Fruit fly (Drosophila melanogaster): ENCODE measurements around the gene CG32579.

Gene CG32579

DNA sequence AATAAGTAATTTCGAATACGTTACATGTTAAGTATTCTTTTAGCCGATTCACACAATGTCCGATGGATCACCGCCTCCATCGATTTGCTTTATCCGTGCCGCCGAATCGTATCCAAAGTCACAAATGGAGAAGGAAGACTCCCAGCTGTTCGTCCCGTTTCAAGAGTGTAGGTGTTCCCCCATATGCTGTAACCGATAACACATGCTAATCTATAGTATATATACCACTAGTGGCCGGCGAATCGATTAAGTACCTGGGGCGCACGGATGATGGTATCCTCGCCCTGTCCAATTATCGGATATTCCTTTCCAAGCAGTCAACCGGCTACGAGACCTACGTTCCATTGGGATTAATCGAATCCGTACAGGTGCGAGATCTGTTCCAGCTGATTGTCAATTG lies 25.5 kb upstream of the CG32579 start, which contains the start of gene ERp44:
Gene ERp44, minus strand, starts transcription at position 101 of the 400 bp plus-strand sequence.
- TF ChIP-seq CG10669 (GFP tag; optimal IDR thresholded peaks at IDR 0.05) (no peak), Smox (GFP tag; optimal IDR thresholded peaks at IDR 0.05) (no peak), fkh (GFP tag; optimal IDR thresholded peaks at IDR 0.05) (no peak), CG3919 (GFP tag; optimal IDR thresholded peaks at IDR 0.05) (no peak), Met (GFP tag; optimal IDR thresholded peaks at IDR 0.05) (no peak)

DNA sequence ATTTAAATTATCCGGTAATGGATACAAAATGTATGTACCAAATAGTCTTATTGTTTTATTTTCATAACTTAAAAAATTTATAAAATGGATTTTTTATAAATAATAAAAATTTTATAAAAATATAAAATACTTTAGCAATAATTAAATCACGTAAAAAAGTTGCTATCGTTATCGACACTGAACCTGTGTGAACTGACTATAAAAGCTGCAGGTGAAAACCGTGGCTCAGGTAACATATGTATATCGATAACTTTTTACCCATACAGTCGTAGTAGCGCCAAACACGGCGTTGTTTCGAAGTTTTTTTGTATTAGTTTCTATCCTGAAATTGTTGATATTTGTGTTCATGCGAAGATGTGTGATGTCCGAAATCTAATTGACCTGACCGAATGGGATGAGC lies 19.4 kb upstream of the CG32579 start, which contains the start of gene CG3679:
Gene CG3679, plus strand, starts transcription at position 235 of the 400 bp plus-strand sequence.
- TF ChIP-seq CG32006 (GFP tag; optimal IDR thresholded peaks at IDR 0.05) (no peak), CG3032 (tag; optimal IDR thresholded peaks at IDR 0.05) (peak; percentile 7)

DNA sequence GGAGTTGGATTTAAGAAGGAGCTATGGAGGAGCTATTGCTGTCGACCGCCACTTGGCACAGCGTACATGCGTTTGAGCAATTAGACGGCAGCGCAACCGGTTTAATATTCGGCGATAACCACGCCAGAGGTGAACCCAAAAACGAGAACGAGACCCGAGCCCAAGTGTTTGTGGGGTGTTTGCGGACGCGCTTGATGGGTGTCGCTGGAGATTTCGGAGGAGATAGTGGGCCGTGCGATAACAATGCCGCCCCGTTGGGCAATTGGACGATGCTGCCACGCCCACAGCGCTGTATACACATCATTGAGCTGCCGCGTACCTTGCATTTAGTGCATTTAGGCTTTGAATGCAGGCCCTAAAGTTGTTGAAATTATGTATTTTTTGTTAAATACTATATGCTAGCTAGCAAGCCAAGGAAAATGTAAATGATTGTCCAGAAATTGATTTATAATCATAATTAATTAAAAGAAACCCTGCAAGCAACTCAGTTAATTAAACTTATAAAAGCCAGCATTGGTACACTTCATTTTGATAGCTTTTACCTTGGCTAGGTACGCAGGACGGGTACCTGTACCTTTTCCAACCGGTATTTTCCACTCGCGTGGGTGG lies 14.7 kb upstream of the CG32579 start, which contains the start of gene Had1:
Gene Had1, minus strand, starts transcription at position 358 of the 609 bp plus-strand sequence.
- TF ChIP-seq Eip78C (GFP tag) (peak; percentile 8), CG3032 (tag; optimal IDR thresholded peaks at IDR 0.05) (no peak), svp (GFP tag) (peak; percentile 81), CG4318 (GFP tag; optimal IDR thresholded peaks at IDR 0.05) (no peak), achi (GFP tag; optimal IDR thresholded peaks at IDR 0.05) (no peak)

DNA sequence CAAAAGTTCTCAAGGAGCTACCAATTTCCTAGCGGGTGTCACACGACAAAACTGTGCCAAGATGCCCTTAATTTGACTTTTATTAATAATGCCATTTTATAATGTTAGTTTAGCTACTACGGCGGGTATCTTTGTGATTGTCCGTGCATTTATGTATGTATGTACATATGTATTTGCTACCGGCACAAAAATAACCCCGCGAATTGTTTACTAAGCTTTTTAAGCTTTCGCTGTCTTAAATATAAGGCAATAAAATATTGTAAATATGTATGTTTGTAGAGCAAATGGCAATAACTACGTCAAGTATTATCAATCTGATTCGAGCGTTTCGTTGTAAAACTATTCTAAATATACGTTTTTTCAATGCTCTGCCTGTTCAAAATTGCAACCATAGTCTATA lies 14.1 kb upstream of the CG32579 start:
- TF ChIP-seq CG8319 (GFP tag; optimal IDR thresholded peaks at IDR 0.05) (no peak), Blimp-1 (GFP tag; optimal IDR thresholded peaks at IDR 0.05) (no peak), dac (GFP tag; optimal IDR thresholded peaks at IDR 0.05) (no peak), CG11294 (GFP tag; IDR thresholded peaks at IDR 0.05) (no peak), CG3032 (tag; optimal IDR thresholded peaks at IDR 0.05) (no peak), spab (GFP tag; optimal IDR thresholded peaks at IDR 0.05) (no peak), topi (GFP tag; optimal IDR thresholded peaks at IDR 0.05) (no peak), Eip78C (GFP tag) (peak; percentile 36), Sox102F (GFP tag; optimal IDR thresholded peaks at IDR 0.05) (no peak), fkh (GFP tag; optimal IDR thresholded peaks at IDR 0.05) (peak; percentile 17)

DNA sequence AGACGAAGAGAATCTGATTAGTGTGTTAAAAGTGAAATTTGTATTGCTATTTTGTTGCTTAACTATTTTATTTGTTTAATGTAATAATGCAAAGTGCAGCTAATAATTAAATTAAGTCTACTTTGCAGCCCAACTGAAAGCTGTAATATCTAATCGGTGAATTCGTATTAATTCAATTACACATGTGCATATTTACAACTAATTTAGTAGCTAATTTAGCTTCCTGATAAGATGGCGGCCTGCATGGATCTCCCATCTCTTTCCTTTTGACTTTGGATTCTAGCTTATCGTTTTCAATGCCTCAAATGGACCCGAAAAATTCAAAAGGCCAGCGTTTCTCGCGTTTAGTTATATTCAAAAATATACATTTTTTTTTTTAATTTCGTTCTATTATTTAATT lies 13.3 kb upstream of the CG32579 start:
- TF ChIP-seq Hr4 (GFP tag; optimal IDR thresholded peaks at IDR 0.05) (no peak), Sox15 (GFP tag; optimal IDR thresholded peaks at IDR 0.05) (no peak), CG11902 (GFP tag; optimal IDR thresholded peaks at IDR 0.05) (no peak), salr (GFP tag; optimal IDR thresholded peaks at IDR 0.05) (no peak), CG16779 (tag; optimal IDR thresholded peaks at IDR 0.05) (no peak), CG8119 (GFP tag; IDR thresholded peaks at IDR 0.05) (no peak), topi (GFP tag; optimal IDR thresholded peaks at IDR 0.05) (no peak), CG10669 (GFP tag; optimal IDR thresholded peaks at IDR 0.05) (no peak), CG6792 (GFP tag; optimal IDR thresholded peaks at IDR 0.05) (no peak), CG3032 (tag; optimal IDR thresholded peaks at IDR 0.05) (no peak), CG10631 (GFP tag; optimal IDR thresholded peaks at IDR 0.05) (no peak), CG32006 (GFP tag; optimal IDR thresholded peaks at IDR 0.05) (no peak)

DNA sequence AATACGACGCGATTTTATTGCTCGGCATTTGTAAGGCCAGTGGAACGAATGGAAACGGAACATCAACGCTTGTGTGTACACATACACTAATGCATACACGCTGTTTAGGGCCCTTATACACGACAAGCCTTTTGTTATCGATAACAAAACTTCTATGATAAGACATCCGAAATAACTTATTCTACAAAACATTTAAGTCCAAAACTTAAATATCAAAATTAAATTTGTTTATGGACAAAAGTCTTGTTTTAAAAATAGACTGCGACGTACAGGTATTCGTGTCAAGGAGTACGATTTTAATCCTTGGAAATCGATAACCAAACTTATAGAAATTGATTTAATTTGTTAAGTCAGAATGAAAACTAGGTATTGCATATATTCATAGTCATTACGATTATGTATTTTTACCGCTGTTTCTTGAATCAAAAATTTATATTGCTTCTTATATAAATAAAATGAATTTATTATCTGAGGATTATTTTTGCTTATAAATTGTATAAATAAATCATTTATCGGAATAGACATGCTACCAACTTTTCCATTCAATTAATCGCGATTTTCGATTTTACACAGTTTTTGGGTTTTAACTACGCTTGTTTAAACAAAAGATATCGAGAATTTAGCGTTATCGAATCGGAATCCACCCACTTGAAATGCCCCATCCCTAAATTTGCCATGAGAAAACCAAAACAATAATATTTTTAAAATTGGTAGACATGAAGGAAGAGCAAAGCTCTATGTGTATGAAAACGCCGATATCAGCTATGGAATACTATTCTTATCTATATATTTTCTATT lies 9.8 kb upstream of the CG32579 start, which contains the start of the genes CG9915 and SWIP:
Gene CG9915, minus strand, starts transcription at position 61 of the 798 bp plus-strand sequence.
Gene SWIP, plus strand, starts transcription at position 632 of the 798 bp plus-strand sequence.
- TF ChIP-seq net (GFP tag; optimal IDR thresholded peaks at IDR 0.05) (no peak), esn (GFP tag; optimal IDR thresholded peaks at IDR 0.05) (peak; percentile 23), CG15336 (GFP tag; IDR thresholded peaks at IDR 0.05) (no peak), fkh (GFP tag; optimal IDR thresholded peaks at IDR 0.05) (peak; percentile 53), CG6276 (GFP tag; optimal IDR thresholded peaks at IDR 0.05) (no peak), Eip78C (GFP tag) (peak; percentile 74), CG3032 (tag; optimal IDR thresholded peaks at IDR 0.05) (peak; percentile 7)

All from whole organism, prepupa.